Fruit fly (Drosophila melanogaster) whole organism, prepupa: Measurements from ENCODE around the gene CG5989.

ENCODE experiments used
- CG11294 ChIP-seq: fragments of 200-800 bp; sonication (Bioruptor generic); IDR thresholded peaks from 2 replicates; pipeline ENCODE4 v1.3.6; 2022; ENCODE audit warnings: missing biosample characterization, missing genetic modification characterization
- CG16779 ChIP-seq: fragments of 200-800 bp; sonication (Bioruptor generic); optimal IDR thresholded peaks from 3 replicates; lab custom pipeline; 2017; ENCODE audit warnings: missing biosample characterization, mild to moderate bottlenecking, missing genetic modification characterization
- CG6276 ChIP-seq: fragments of 200-800 bp; sonication (Bioruptor generic); optimal IDR thresholded peaks from 2 replicates; lab custom pipeline; 2017; ENCODE audit warnings: missing biosample characterization, mild to moderate bottlenecking, missing genetic modification characterization
- CG6808 ChIP-seq: fragments of 200-800 bp; sonication (Bioruptor generic); optimal IDR thresholded peaks from 3 replicates; lab custom pipeline; 2017; ENCODE audit warnings: missing biosample characterization, missing genetic modification characterization, mild to moderate bottlenecking, moderate library complexity, missing genetic modification reagents
- acj6 ChIP-seq: fragments of 200-800 bp; sonication (Bioruptor generic); optimal IDR thresholded peaks from 3 replicates; lab custom pipeline; 2016; ENCODE audit warnings: missing biosample characterization, missing genetic modification characterization
- fd59A ChIP-seq: fragments of 200-800 bp; sonication (Bioruptor generic); optimal IDR thresholded peaks from 2 replicates; lab custom pipeline; 2017; ENCODE audit warnings: missing biosample characterization, mild to moderate bottlenecking, missing genetic modification characterization, missing genetic modification reagents

DNA sequence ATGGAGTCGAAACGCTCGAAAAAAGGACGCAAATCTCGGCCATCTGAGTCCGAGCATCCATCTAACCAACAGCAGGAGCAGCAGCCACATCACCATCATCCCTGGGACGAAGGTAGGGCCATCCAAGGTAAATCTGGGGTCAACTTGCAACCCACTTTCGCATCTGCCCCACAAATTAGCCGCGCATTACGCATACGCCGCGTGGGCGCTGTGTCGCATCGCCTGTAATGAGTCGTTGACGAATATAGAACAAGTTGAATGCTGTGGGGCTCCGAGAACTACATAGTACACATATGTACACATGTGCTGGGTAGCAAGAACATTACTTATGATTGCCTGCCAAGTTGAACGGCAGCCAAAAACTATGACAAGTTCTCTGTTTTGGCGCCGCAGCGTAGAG is 24.4 kb downstream of the CG5989 start:
- TF ChIP-seq CG6808 (GFP tag; lab: Kevin White, UChicago) (no peak), fd59A (GFP tag; lab: Kevin White, UChicago) (no peak), CG11294 (GFP tag; lab: Robert Waterston, UW) (no peak), acj6 (GFP tag; lab: Kevin White, UChicago) (no peak), CG16779 (tag; lab: Kevin White, UChicago) (no peak), CG6276 (no peak)
